Fruit fly (Drosophila melanogaster) ovary, adult (tissue): Measurements from ENCODE around the gene Nprl3.

Experiments used
- CG17801 ChIP-seq: fragments of 200-800 bp; optimal IDR thresholded peaks from 2 replicates; lab custom pipeline; 2019; ENCODE audit warnings: missing biosample characterization, mild to moderate bottlenecking, missing genetic modification characterization, moderate library complexity; ENCODE audit not compliant: partially characterized antibody

Gene Nprl3

dm6 chr3L:14001658-14002523, at the start of gene Nprl3, which contains the start of gene upSET:
TSS of gene Nprl3 (minus strand) at chr3L:14001880.
TSS of gene upSET (plus strand) at chr3L:14002127.
- no peak for TF ChIP-seq CG17801 (GFP tag; lab: Kevin White, UChicago)

DNA sequence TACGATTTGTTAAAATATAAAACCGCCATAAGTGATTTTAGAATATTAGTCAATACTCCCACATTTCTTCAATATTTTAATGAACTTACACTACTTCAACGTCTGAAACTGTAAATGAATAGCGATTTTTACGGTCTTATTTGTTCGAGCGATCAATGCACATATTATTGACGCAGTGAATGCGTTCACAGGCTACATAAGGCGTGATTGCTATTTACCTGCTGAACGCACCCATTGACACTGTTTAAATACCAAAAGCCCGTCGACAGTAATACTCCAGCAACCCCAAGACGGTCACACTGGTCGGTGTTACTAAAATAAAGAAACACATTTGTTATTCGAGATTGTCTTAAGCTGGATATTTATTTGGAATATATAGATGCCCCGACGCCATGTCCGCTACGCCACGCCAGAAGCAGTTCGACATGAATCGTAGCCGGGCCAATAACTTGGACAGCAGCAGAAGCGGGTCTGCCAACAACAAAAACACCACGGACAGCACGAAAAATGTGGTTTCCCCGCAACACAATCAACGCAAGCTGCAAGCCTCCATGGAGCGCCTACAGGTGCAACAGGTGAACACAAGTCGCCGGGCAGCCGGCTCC, 49.4 kb upstream of the Nprl3 start, which contains the start of gene CG6833:
Gene CG6833 (plus strand): TSS at position 263 of the 605 bp plus-strand sequence.
- no peak for TF ChIP-seq CG17801 (GFP tag; lab: Kevin White, UChicago)

DNA sequence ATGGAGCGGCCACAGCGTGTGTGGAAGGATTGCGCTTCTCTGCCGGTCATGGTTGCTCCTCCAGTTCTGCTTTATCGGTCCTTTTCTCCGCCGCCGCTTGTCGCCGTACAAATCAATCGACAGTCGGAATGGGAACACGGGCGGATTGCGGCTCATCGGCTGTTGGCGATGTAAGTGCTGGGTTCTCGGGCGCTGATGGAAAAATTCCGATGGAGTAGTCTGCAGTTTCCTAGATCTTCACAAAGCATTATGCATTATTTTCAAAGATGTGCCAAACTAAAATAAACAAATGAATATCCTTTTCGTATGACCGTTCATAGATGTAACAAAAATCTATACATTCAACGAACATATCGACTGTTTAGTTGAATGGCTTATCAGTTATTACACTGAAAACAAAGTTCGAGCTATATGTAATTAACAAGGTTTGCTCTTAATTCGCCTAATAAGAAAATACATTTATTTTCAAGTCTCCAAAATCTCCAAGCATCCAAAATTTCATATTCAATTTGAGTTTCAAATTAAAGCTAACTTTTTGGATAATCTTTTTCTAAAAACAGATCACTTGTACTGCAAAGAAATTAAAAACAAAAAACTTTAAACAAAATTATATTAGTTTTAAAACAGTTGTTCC, 48.1 kb upstream of the Nprl3 start, which contains the start of gene Neurl4:
Gene Neurl4 (minus strand): TSS at position 273 of the 634 bp plus-strand sequence.
- no peak for TF ChIP-seq CG17801 (GFP tag; lab: Kevin White, UChicago)

DNA sequence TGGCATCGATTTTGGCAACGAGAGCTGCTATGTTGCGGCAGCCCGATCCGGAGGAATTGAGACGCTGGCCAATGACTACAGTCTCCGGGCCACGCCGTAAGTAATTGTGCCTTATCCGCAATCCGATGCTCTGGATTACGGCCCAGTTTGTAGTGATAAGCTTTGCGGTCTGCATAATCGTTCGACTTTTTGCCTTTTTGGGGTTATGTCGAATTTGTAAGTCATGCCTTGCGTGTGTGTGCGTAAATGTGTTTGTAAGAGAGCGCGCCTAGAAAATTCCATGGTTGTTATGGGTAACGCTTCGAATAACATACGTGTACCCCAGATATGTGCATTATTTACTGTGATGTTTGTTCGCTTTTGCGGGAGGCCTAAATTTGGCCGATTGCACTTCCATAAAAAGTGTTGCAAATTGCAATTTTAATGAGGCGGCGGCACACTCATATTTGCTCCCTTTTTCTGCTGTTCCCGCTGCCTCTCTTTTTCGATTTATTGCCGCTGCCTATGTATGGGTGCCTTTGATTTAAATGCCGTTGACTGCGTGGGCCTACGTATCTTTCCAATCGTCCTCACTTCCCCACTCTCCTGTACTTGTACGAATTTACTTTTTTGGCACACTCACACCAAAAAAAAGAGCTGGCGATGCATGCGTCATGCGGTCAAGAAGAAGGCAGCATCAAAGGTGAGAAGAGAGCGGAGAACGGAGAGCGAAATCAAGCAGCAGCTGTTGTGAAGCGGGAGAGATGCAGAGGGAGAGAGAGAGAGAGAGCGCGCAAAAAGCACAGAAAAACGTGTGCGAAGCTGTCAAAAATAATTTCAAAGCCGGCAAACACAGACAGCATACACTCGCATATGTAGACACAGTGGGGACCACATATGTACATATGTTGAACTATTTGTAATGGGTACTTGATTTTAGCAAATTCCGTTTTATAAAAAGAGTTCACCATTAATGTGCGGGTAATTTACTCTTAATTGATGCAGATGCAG, 36.3 kb upstream of the Nprl3 start:
- no peak for TF ChIP-seq CG17801 (GFP tag; lab: Kevin White, UChicago)

dm6 chr3L:14036867-14037313, 35.2 kb upstream of the Nprl3 start, which contains the start of gene Hsp110:
TSS of gene Hsp110 (plus strand) at chr3L:14037019.
- TF ChIP-seq CG17801 (GFP tag; lab: Kevin White, UChicago), result peak; percentile 66

- TF ChIP-seq CG17801 (GFP tag; lab: Kevin White, UChicago), result no peak
These were observed 32.8 kb upstream of the Nprl3 start, which contains the start of gene CG6661 for dm6 chr3L:14034476-14034875. TSS of gene CG6661 (plus strand) at chr3L:14034776.

DNA sequence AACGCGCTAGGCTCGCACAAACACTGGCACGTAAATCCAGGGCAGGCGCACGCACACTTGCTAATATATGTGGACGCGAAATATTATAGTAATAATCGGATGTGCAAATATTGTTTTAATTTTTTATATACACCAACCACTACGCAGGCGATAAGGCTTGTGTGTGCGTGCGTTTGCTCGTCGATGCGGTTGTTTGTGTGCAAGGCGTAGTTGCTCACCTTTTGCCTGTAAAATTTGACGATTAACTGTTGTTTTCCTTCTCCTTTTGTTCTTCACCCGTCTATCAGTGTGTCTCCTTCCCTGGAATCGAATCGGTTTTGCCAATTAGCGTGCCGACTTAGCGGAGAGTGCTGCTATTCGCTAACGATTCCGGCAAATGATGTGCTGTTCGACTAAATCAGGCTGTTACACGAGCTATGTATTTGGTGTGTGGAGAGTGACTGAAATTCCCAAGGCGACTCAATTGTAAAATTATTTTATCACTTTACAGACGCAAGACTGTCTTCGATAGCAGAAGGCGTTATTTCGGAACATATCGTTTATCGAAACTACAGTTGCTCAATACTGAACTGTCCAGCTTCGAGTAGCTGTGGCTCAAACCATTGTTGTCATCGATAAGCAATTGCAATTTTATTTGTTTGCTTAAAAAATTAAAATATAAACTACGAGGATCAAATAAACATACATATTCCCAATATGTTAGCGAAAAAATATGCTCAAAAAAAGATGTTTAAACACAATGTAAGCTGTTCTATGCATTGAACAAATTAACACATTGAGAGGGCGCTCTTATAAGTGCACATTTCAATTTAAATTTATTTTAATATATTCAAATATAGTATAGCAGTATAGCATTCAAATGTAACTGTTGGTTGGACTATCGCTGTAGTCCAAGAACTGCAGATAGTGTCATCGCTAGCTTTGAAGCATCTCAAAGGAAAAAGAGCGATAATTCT, 29.8 kb upstream of the Nprl3 start, which contains the start of the genes CG6650 and endos:
Gene CG6650 (plus strand): TSS at position 280 of the 956 bp plus-strand sequence.
Gene endos (minus strand): TSS at position 536 of the 956 bp plus-strand sequence.
- peak; percentile 3 for TF ChIP-seq CG17801 (GFP tag; lab: Kevin White, UChicago)

dm6 chr3L:14028485-14029384, 27.1 kb upstream of the Nprl3 start, which contains the start of gene Ptip:
TSS of gene Ptip (minus strand) at chr3L:14029121.
- TF ChIP-seq CG17801 (GFP tag; lab: Kevin White, UChicago), result peak; percentile 11

- no peak for TF ChIP-seq CG17801 (GFP tag; lab: Kevin White, UChicago)
These were observed 25.9 kb upstream of the Nprl3 start for dm6 chr3L:14027549-14027948.

- TF ChIP-seq CG17801 (GFP tag; lab: Kevin White, UChicago), result no peak
These were observed 24.1 kb upstream of the Nprl3 start for dm6 chr3L:14025736-14026135.

DNA sequence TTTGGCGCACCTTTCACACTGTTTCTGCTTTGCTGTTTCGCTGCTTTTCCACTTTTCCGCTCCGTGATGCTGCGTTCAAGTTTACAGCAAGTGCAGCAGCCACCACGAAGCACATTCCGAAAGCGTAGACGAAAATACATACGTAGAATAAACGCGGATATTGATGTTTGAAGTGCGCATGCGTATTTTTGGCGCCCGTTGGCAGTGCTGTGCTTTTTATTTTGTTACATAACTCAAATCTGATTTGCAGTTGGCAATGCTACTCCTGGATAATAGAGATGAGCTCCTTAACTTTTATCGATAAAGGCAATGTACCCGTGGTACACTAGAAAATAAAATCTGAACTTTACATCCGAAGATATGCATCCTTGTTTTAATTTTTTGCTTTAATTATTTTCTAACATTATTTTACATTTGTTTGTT, 5.0 kb upstream of the Nprl3 start:
- peak; percentile 42 for TF ChIP-seq CG17801 (GFP tag; lab: Kevin White, UChicago)
